Worm (Caenorhabditis elegans): Measurements from ENCODE around the gene nspe-6.

DNA sequence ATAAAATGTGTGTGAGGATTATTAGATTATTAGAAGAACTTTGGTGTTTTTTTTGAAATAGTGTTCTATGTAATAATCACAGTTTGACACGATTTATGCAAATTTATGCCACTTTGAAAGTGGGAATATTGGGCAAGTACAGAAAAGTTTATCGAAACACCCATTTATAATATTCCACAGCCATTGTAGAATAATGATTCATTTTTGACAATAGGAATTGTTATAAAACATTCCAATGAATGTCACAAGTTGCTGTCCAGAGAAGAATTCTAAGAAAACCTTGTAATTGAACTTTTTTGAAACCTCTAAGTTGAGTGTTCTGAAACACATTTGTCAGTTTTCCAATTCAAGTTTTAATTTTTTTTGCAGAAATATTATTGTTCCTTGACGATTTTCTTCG lies 3.8 kb downstream of the nspe-6 start, which contains the start of gene nspe-4:
- TF ChIP-seq ama-1 (optimal IDR thresholded peaks at IDR 0.05) (no peak), fkh-10 (GFP tag; optimal IDR thresholded peaks at IDR 0.05) (no peak), C08G9.2 (tag; optimal IDR thresholded peaks at IDR 0.05) (no peak)

Data from whole organism, late embryonic.